Worm (Caenorhabditis elegans) whole organism, L1 larva: ENCODE results near the gene bcl-7.

ENCODE experiments used
- C16A3.4 ChIP-seq: fragments of 150-350 bp; optimal IDR thresholded peaks from 2 replicates; lab custom pipeline; 2014; ENCODE audit warnings: missing biosample characterization, missing genetic modification characterization
- aha-1 ChIP-seq: fragments of 150-350 bp; optimal IDR thresholded peaks from 2 replicates; lab custom pipeline; 2014; ENCODE audit warnings: missing biosample characterization, missing genetic modification characterization
- alr-1 ChIP-seq: fragments of 200-800 bp; sonication (Bioruptor generic); optimal IDR thresholded peaks from 2 replicates; lab custom pipeline; 2018; ENCODE audit warnings: borderline replicate concordance, mild to moderate bottlenecking, missing genetic modification characterization, missing compliant biosample characterization
- ceh-88 ChIP-seq: fragments of 200-800 bp; sonication (Bioruptor generic); IDR thresholded peaks from 2 replicates; pipeline ENCODE4 v1.3.6; 2022; ENCODE audit warnings: missing genetic modification characterization, missing compliant biosample characterization
- dpl-1 ChIP-seq, 3 experiments: fragments of 150-350 bp in 2 of 3; sonication (generic microtip) in 1 of 3; optimal IDR thresholded peaks; 2 replicates each; lab custom pipeline; 2014 to 2017; ENCODE audit warnings: missing biosample characterization in 3 of 3, missing genetic modification characterization in 3 of 3, missing genetic modification reagents in 3 of 3
- efl-1 ChIP-seq, 4 experiments: fragments of 150-350 bp; optimal IDR thresholded peaks in 3 of 4; peaks in 1 of 4; 1 replicate in 1 of 4; 2 replicates in 3 of 4; lab custom pipeline; 2014; ENCODE audit warnings: missing biosample characterization in 2 of 4, missing genetic modification characterization in 2 of 4, missing genetic modification reagents in 2 of 4
- efl-3 ChIP-seq: fragments of 200-800 bp; sonication (Bioruptor generic); optimal IDR thresholded peaks from 2 replicates; lab custom pipeline; 2018; ENCODE audit warnings: mild to moderate bottlenecking, missing genetic modification characterization, missing compliant biosample characterization
- egl-13 ChIP-seq: sonication (generic microtip); optimal IDR thresholded peaks from 2 replicates; lab custom pipeline; 2016; ENCODE audit warnings: missing genotype, missing genetic modification reagents, missing genetic modification characterization, missing compliant biosample characterization
- elt-3 ChIP-seq, 6 experiments: fragments of 150-350 bp in 1 of 6; sonication (generic microtip); optimal IDR thresholded peaks; 2 replicates each; lab custom pipeline; 2017 to 2018; ENCODE audit warnings: missing biosample characterization in 6 of 6, missing genetic modification characterization in 6 of 6, inconsistent platforms in 1 of 6
- ets-5 ChIP-seq: fragments of 200-800 bp; sonication (Bioruptor generic); IDR thresholded peaks from 2 replicates; pipeline ENCODE4 v1.3.6; 2022; ENCODE audit warnings: missing genetic modification characterization, missing compliant biosample characterization
- fkh-4 ChIP-seq: sonication (generic microtip); optimal IDR thresholded peaks from 2 replicates; lab custom pipeline; 2016; ENCODE audit warnings: missing compliant biosample characterization, missing genetic modification characterization, borderline replicate concordance
- fkh-8 ChIP-seq: sonication (generic microtip); optimal IDR thresholded peaks from 2 replicates; lab custom pipeline; 2016; ENCODE audit warnings: mild to moderate bottlenecking, missing genetic modification characterization, missing compliant biosample characterization
- fos-1 ChIP-seq: fragments of 150-350 bp; optimal IDR thresholded peaks from 2 replicates; lab custom pipeline; 2014; ENCODE audit warnings: missing biosample characterization, missing genetic modification characterization
- grh-1 ChIP-seq: fragments of 200-800 bp; sonication (Bioruptor generic); IDR thresholded peaks from 2 replicates; pipeline ENCODE4 v1.3.6; 2022; ENCODE audit warnings: missing genetic modification reagents, missing genetic modification characterization, missing compliant biosample characterization
- hlh-17 ChIP-seq: fragments of 200-800 bp; sonication (Bioruptor generic); optimal IDR thresholded peaks from 2 replicates; lab custom pipeline; 2018; ENCODE audit warnings: missing genetic modification characterization, mild to moderate bottlenecking, missing compliant biosample characterization, moderate library complexity, borderline replicate concordance
- hlh-4 ChIP-seq: sonication (generic microtip); optimal IDR thresholded peaks from 2 replicates; lab custom pipeline; 2016; ENCODE audit warnings: mild to moderate bottlenecking, missing genetic modification characterization, missing compliant biosample characterization
- irx-1 ChIP-seq: sonication (generic microtip); optimal IDR thresholded peaks from 2 replicates; lab custom pipeline; 2016; ENCODE audit warnings: missing genetic modification characterization, missing compliant biosample characterization
- isw-1 ChIP-seq: fragments of 200-800 bp; sonication (Bioruptor generic); IDR thresholded peaks from 2 replicates; pipeline ENCODE4 v1.3.6; 2022; ENCODE audit warnings: missing genetic modification characterization, missing compliant biosample characterization
- lin-14 ChIP-seq: fragments of 200-800 bp; sonication (Bioruptor generic); optimal IDR thresholded peaks from 2 replicates; lab custom pipeline; 2018; ENCODE audit warnings: mild to moderate bottlenecking, missing genetic modification characterization, moderate library complexity, missing compliant biosample characterization
- lin-15B ChIP-seq: fragments of 150-350 bp; sonication (generic microtip); optimal IDR thresholded peaks from 3 replicates; lab custom pipeline; 2014; ENCODE audit warnings: missing biosample characterization, missing genetic modification characterization
- lin-35 ChIP-seq, 2 experiments: fragments of 150-350 bp; optimal IDR thresholded peaks; 2 replicates each; lab custom pipeline; 2014; ENCODE audit warnings: missing biosample characterization in 2 of 2, missing genetic modification characterization in 2 of 2, missing genetic modification reagents in 2 of 2
- lin-39 ChIP-seq: fragments of 150-350 bp; optimal IDR thresholded peaks from 2 replicates; lab custom pipeline; 2014; ENCODE audit warnings: missing biosample characterization, missing genetic modification reagents, missing genetic modification characterization
- lsy-2 ChIP-seq, 2 experiments: fragments of 150-350 bp; optimal IDR thresholded peaks; 2 replicates each; lab custom pipeline; 2014; ENCODE audit warnings: missing biosample characterization in 2 of 2, missing genetic modification characterization in 2 of 2
- mab-9 ChIP-seq: fragments of 200-800 bp; sonication (Bioruptor generic); IDR thresholded peaks from 2 replicates; pipeline ENCODE4 v1.3.6; 2022; ENCODE audit warnings: missing genetic modification reagents, missing genetic modification characterization, missing compliant biosample characterization
- mef-2 ChIP-seq: fragments of 150-350 bp; optimal IDR thresholded peaks from 2 replicates; lab custom pipeline; 2014; ENCODE audit warnings: missing biosample characterization, missing genetic modification characterization
- mep-1 ChIP-seq: fragments of 150-350 bp; optimal IDR thresholded peaks from 2 replicates; lab custom pipeline; 2014; ENCODE audit warnings: missing biosample characterization, missing genetic modification characterization
- nhr-11 ChIP-seq: fragments of 150-350 bp; optimal IDR thresholded peaks from 2 replicates; lab custom pipeline; 2014; ENCODE audit warnings: missing biosample characterization, missing genetic modification characterization
- nhr-12 ChIP-seq: sonication (generic microtip); optimal IDR thresholded peaks from 2 replicates; lab custom pipeline; 2017; ENCODE audit warnings: missing biosample characterization, missing genetic modification characterization
- nhr-20 ChIP-seq: sonication (generic microtip); optimal IDR thresholded peaks from 2 replicates; lab custom pipeline; 2016; ENCODE audit warnings: mild to moderate bottlenecking, missing genetic modification characterization, missing compliant biosample characterization
- nhr-237 ChIP-seq: fragments of 150-350 bp; optimal IDR thresholded peaks from 2 replicates; lab custom pipeline; 2014; ENCODE audit warnings: missing biosample characterization, missing genetic modification characterization
- nhr-28 ChIP-seq: fragments of 150-350 bp; optimal IDR thresholded peaks from 2 replicates; lab custom pipeline; 2014; ENCODE audit warnings: missing biosample characterization, missing genetic modification characterization
- nhr-77 ChIP-seq: fragments of 150-350 bp; optimal IDR thresholded peaks from 2 replicates; lab custom pipeline; 2014; ENCODE audit warnings: missing biosample characterization, missing genetic modification characterization
- nhr-85 ChIP-seq: sonication (generic microtip); peaks from one replicate; lab custom pipeline; 2016; ENCODE audit warnings: missing genetic modification characterization, inconsistent platforms, missing compliant biosample characterization
- rnt-1 ChIP-seq: sonication (generic microtip); optimal IDR thresholded peaks from 2 replicates; lab custom pipeline; 2016; ENCODE audit warnings: mild to moderate bottlenecking, missing genetic modification characterization, moderate library complexity, missing compliant biosample characterization
- skn-1 ChIP-seq: fragments of 150-350 bp; optimal IDR thresholded peaks from 2 replicates; lab custom pipeline; 2014; ENCODE audit warnings: missing biosample characterization, missing genetic modification characterization
- sptf-1 ChIP-seq: fragments of 150-350 bp; optimal IDR thresholded peaks from 2 replicates; lab custom pipeline; 2014; ENCODE audit warnings: missing biosample characterization, missing genetic modification characterization
- sup-37 ChIP-seq: fragments of 200-800 bp; sonication (Bioruptor generic); optimal IDR thresholded peaks from 2 replicates; lab custom pipeline; 2018; ENCODE audit warnings: mild to moderate bottlenecking, missing genetic modification characterization, missing compliant biosample characterization
- unc-98 ChIP-seq: fragments of 200-800 bp; sonication (Bioruptor generic); IDR thresholded peaks from 2 replicates; pipeline ENCODE4 v1.3.6; 2022; ENCODE audit warnings: missing genetic modification characterization, missing compliant biosample characterization
- zag-1 ChIP-seq: fragments of 150-350 bp; optimal IDR thresholded peaks from 2 replicates; lab custom pipeline; 2014; ENCODE audit warnings: missing biosample characterization, missing genetic modification characterization
- zip-4 ChIP-seq: fragments of 200-800 bp; sonication (Bioruptor generic); optimal IDR thresholded peaks from 2 replicates; lab custom pipeline; 2018; ENCODE audit warnings: mild to moderate bottlenecking, missing genetic modification characterization, moderate library complexity, missing compliant biosample characterization
- ztf-11 ChIP-seq, 2 experiments: sonication (generic microtip); optimal IDR thresholded peaks; 2 replicates each; lab custom pipeline; 2016 to 2017; ENCODE audit warnings: missing genetic modification characterization in 2 of 2, missing biosample characterization in 1 of 2, missing compliant biosample characterization in 1 of 2

The bcl-7 gene

ce11 chrIII:5959049-5959448 is 33.2 kb downstream of the bcl-7 start:
- TF ChIP-seq isw-1, result no peak
- no peak for TF ChIP-seq hlh-17 (GFP tag; lab: Kevin White, UChicago)
- no peak for TF ChIP-seq nhr-11
- TF ChIP-seq sptf-1 (tag; lab: Kevin White, UChicago), result no peak
- no peak for TF ChIP-seq egl-13 (tag; lab: Kevin White, UChicago)
- no peak for TF ChIP-seq elt-3 (tag; optimal IDR thresholded peaks at IDR 0.05; lab: Kevin White, UChicago)
- TF ChIP-seq lsy-2 (tag; optimal IDR thresholded peaks at IDR 0.05; lab: Kevin White, UChicago), result peak in 1 of 2 experiments; percentile 20
- TF ChIP-seq sup-37, result no peak
- TF ChIP-seq zag-1 (tag; lab: Kevin White, UChicago), result no peak
- TF ChIP-seq mef-2 (tag; lab: Kevin White, UChicago), result no peak
- peak; percentile 11 for TF ChIP-seq lin-14 (GFP tag; lab: Kevin White, UChicago)
- TF ChIP-seq efl-3, result no peak
- TF ChIP-seq hlh-4, result no peak
- no peak for TF ChIP-seq C16A3.4 (tag; lab: Kevin White, UChicago)
- TF ChIP-seq ets-5, result no peak
- TF ChIP-seq nhr-237 (tag; lab: Kevin White, UChicago), result no peak
- no peak for TF ChIP-seq nhr-12 (tag; lab: Kevin White, UChicago)
- no peak for TF ChIP-seq fos-1 (tag; lab: Kevin White, UChicago)
- peak; percentile 4 to 74 for TF ChIP-seq efl-1 (optimal IDR thresholded peaks at IDR 0.05; lab: Kevin White, UChicago)
- TF ChIP-seq efl-1 (GFP tag; optimal IDR thresholded peaks at IDR 0.05 in 1 of 2; lab: Kevin White, UChicago), result peak; percentile 69 to 98
- TF ChIP-seq nhr-77 (tag; lab: Kevin White, UChicago), result no peak
- TF ChIP-seq ztf-11 (tag; optimal IDR thresholded peaks at IDR 0.05; lab: Kevin White, UChicago), result no peak
- TF ChIP-seq aha-1 (tag; lab: Kevin White, UChicago), result no peak
- TF ChIP-seq nhr-28 (tag; lab: Kevin White, UChicago), result no peak
- peak; percentile 6 for TF ChIP-seq lin-15B
- peak; percentile 39 for TF ChIP-seq rnt-1 (tag; lab: Kevin White, UChicago)
- no peak for TF ChIP-seq zip-4 (GFP tag; lab: Kevin White, UChicago)
- TF ChIP-seq lin-35 (GFP tag; optimal IDR thresholded peaks at IDR 0.05; lab: Kevin White, UChicago), result peak; percentile 56 to 90
- no peak for TF ChIP-seq unc-98 (GFP tag; lab: Robert Waterston, UW)
- no peak for TF ChIP-seq alr-1 (tag; lab: Kevin White, UChicago)
- peak; percentile 1 to 76 (median 71) for TF ChIP-seq dpl-1 (GFP tag; optimal IDR thresholded peaks at IDR 0.05; lab: Kevin White, UChicago)

ce11 chrIII:5961560-5961959 is 35.7 kb downstream of the bcl-7 start:
- no peak for TF ChIP-seq mef-2 (tag; lab: Kevin White, UChicago)
- TF ChIP-seq rnt-1 (tag; lab: Kevin White, UChicago), result no peak
- no peak for TF ChIP-seq grh-1
- no peak for TF ChIP-seq nhr-237 (tag; lab: Kevin White, UChicago)
- no peak for TF ChIP-seq nhr-85 (tag; lab: Kevin White, UChicago)
- no peak for TF ChIP-seq skn-1 (tag; lab: Kevin White, UChicago)
- no peak for TF ChIP-seq ceh-88 (GFP tag; lab: Robert Waterston, UW)
- no peak for TF ChIP-seq irx-1 (tag; lab: Kevin White, UChicago)
- no peak for TF ChIP-seq hlh-17 (GFP tag; lab: Kevin White, UChicago)
- TF ChIP-seq lin-39 (tag; lab: Kevin White, UChicago), result no peak
- TF ChIP-seq fos-1 (tag; lab: Kevin White, UChicago), result no peak
- no peak for TF ChIP-seq ztf-11 (tag; optimal IDR thresholded peaks at IDR 0.05; lab: Kevin White, UChicago)
- TF ChIP-seq fkh-4 (tag; lab: Kevin White, UChicago), result no peak
- no peak for TF ChIP-seq zip-4 (GFP tag; lab: Kevin White, UChicago)
- no peak for TF ChIP-seq elt-3 (tag; optimal IDR thresholded peaks at IDR 0.05; lab: Kevin White, UChicago)
- TF ChIP-seq fkh-8 (tag; lab: Kevin White, UChicago), result no peak
- TF ChIP-seq mab-9 (GFP tag; lab: Robert Waterston, UW), result no peak
- no peak for TF ChIP-seq mep-1 (tag; lab: Kevin White, UChicago)
- no peak for TF ChIP-seq nhr-20 (tag; lab: Kevin White, UChicago)
- TF ChIP-seq, all 84 proteins: peak for 0
